Fruit fly (Drosophila melanogaster) whole organism, embryonic: ENCODE data around the gene Sf3b6.

Experiments
- Atf6 ChIP-seq: fragments of 200-800 bp; sonication (Bioruptor generic); IDR thresholded peaks from 2 replicates; pipeline ENCODE4 v1.3.6; 2022; ENCODE audit warnings: missing biosample characterization, missing genetic modification characterization
- Bteb2 ChIP-seq: fragments of 200-800 bp; sonication (Bioruptor generic); optimal IDR thresholded peaks from 2 replicates; lab custom pipeline; 2016; ENCODE audit warnings: missing biosample characterization, missing genetic modification characterization
- C15 ChIP-seq: fragments of 200-800 bp; sonication (Bioruptor generic); IDR thresholded peaks from 3 replicates; pipeline ENCODE4 v1.3.6; 2022; ENCODE audit warnings: missing biosample characterization, missing genetic modification characterization
- CG10209 ChIP-seq: fragments of 200-800 bp; sonication (Bioruptor generic); optimal IDR thresholded peaks from 3 replicates; lab custom pipeline; 2017; ENCODE audit warnings: missing biosample characterization, mild to moderate bottlenecking, missing genetic modification characterization, missing genetic modification reagents
- CG10979 ChIP-seq: fragments of 200-800 bp; sonication (Bioruptor generic); optimal IDR thresholded peaks from 2 replicates; lab custom pipeline; 2018; ENCODE audit warnings: missing biosample characterization, mild to moderate bottlenecking, missing genetic modification characterization, moderate library complexity
- CG11247 ChIP-seq: fragments of 200-800 bp; sonication (Bioruptor generic); IDR thresholded peaks from 2 replicates; pipeline ENCODE4 v1.3.6; 2022; ENCODE audit warnings: missing biosample characterization, missing genetic modification characterization
- CG12391 ChIP-seq: fragments of 200-800 bp; sonication (Bioruptor generic); optimal IDR thresholded peaks from 3 replicates; lab custom pipeline; 2018; ENCODE audit warnings: missing biosample characterization, mild to moderate bottlenecking, missing genetic modification characterization, moderate library complexity
- CG13775 ChIP-seq: fragments of 200-800 bp; sonication (Bioruptor generic); optimal IDR thresholded peaks from 3 replicates; lab custom pipeline; 2017; ENCODE audit warnings: missing biosample characterization, mild to moderate bottlenecking, missing genetic modification characterization
- CG17568 ChIP-seq: fragments of 200-800 bp; sonication (Bioruptor generic); optimal IDR thresholded peaks from 2 replicates; lab custom pipeline; 2018; ENCODE audit warnings: missing biosample characterization, mild to moderate bottlenecking, missing genetic modification characterization, moderate library complexity
- CG2199 ChIP-seq: fragments of 200-800 bp; sonication (Bioruptor generic); IDR thresholded peaks from 3 replicates; pipeline ENCODE4 v1.3.6; 2022; ENCODE audit warnings: missing biosample characterization, missing genetic modification characterization
- CG2712 ChIP-seq: fragments of 200-800 bp; optimal IDR thresholded peaks from 3 replicates; lab custom pipeline; 2019; ENCODE audit warnings: missing biosample characterization, mild to moderate bottlenecking, missing genetic modification characterization, moderate library complexity
- CG34376 ChIP-seq: fragments of 200-800 bp; sonication (Bioruptor generic); optimal IDR thresholded peaks from 2 replicates; lab custom pipeline; 2018; ENCODE audit warnings: missing biosample characterization, mild to moderate bottlenecking, missing genetic modification characterization
- CG3995 ChIP-seq: fragments of 200-800 bp; sonication (Bioruptor generic); optimal IDR thresholded peaks from 3 replicates; lab custom pipeline; 2016; ENCODE audit warnings: missing biosample characterization, missing genetic modification characterization
- CG6175 ChIP-seq: fragments of 200-800 bp; sonication (Bioruptor generic); IDR thresholded peaks from 3 replicates; pipeline ENCODE4 v1.3.6; 2022; ENCODE audit warnings: missing biosample characterization, missing genetic modification characterization
- CG6689 ChIP-seq: fragments of 200-800 bp; sonication (Bioruptor generic); IDR thresholded peaks from 2 replicates; pipeline ENCODE4 v1.3.6; 2022; ENCODE audit warnings: missing biosample characterization, missing genetic modification characterization
- CG7786 ChIP-seq: fragments of 200-800 bp; sonication (Bioruptor generic); optimal IDR thresholded peaks from 2 replicates; lab custom pipeline; 2016; ENCODE audit warnings: missing biosample characterization, missing genetic modification characterization
- CG7963 ChIP-seq: fragments of 200-800 bp; sonication (Bioruptor generic); IDR thresholded peaks from 3 replicates; pipeline ENCODE4 v1.3.6; 2022; ENCODE audit warnings: missing biosample characterization, missing genetic modification characterization; ENCODE audit not compliant: partially characterized antibody
- CG8359 ChIP-seq: fragments of 200-800 bp; sonication (Bioruptor generic); optimal IDR thresholded peaks from 2 replicates; lab custom pipeline; 2017; ENCODE audit warnings: missing biosample characterization, mild to moderate bottlenecking, missing genetic modification characterization, borderline replicate concordance
- Chrac-16 ChIP-seq: fragments of 200-800 bp; sonication (Bioruptor generic); optimal IDR thresholded peaks from 3 replicates; lab custom pipeline; 2016; ENCODE audit warnings: missing biosample characterization, missing genetic modification characterization
- D ChIP-seq, 2 experiments: fragments of 200-800 bp in 1 of 2; fragments of >200 bp in 1 of 2; sonication (Bioruptor generic) in 1 of 2; optimal IDR thresholded peaks; 2 replicates in 1 of 2; 3 replicates in 1 of 2; lab custom pipeline; 2017; ENCODE audit warnings: mild to moderate bottlenecking in 1 of 2, missing biosample characterization in 1 of 2, missing genetic modification characterization in 1 of 2, missing genetic modification reagents in 1 of 2
- GATAe ChIP-seq: fragments of 200-800 bp; sonication (Bioruptor generic); conservative IDR thresholded peaks from 2 replicates; pipeline ENCODE4 v1.3.6; 2022; ENCODE audit warnings: missing biosample characterization, missing genetic modification characterization
- Lhr ChIP-seq: fragments of 200-800 bp; sonication (Bioruptor generic); optimal IDR thresholded peaks from 3 replicates; lab custom pipeline; 2017; ENCODE audit warnings: mild to moderate bottlenecking, missing biosample characterization, missing genetic modification reagents, missing genetic modification characterization
- NC2β ChIP-seq: fragments of 200-800 bp; sonication (Bioruptor generic); optimal IDR thresholded peaks from 2 replicates; lab custom pipeline; 2016; ENCODE audit warnings: missing biosample characterization, missing genetic modification characterization
- Scr ChIP-seq: fragments of 200-800 bp; sonication (Bioruptor generic); IDR thresholded peaks from 2 replicates; pipeline ENCODE4 v1.3.6; 2022; ENCODE audit warnings: missing biosample characterization, missing genetic modification characterization; ENCODE audit not compliant: partially characterized antibody
- Ssrp ChIP-seq: fragments of 200-800 bp; sonication (Bioruptor generic); optimal IDR thresholded peaks from 2 replicates; lab custom pipeline; 2018; ENCODE audit warnings: missing biosample characterization, mild to moderate bottlenecking, missing genetic modification characterization, moderate library complexity
- Usf ChIP-seq: fragments of 200-800 bp; sonication (Bioruptor generic); optimal IDR thresholded peaks from 2 replicates; lab custom pipeline; 2017; ENCODE audit warnings: missing genotype, missing biosample characterization, missing genetic modification characterization
- Xbp1 ChIP-seq: fragments of 200-800 bp; sonication (Bioruptor generic); optimal IDR thresholded peaks from 3 replicates; lab custom pipeline; 2016; ENCODE audit warnings: missing biosample characterization, mild to moderate bottlenecking, missing genetic modification characterization
- Xrp1 ChIP-seq: fragments of 200-800 bp; sonication (Bioruptor generic); IDR thresholded peaks from 2 replicates; pipeline ENCODE4 v1.3.6; 2022; ENCODE audit warnings: missing biosample characterization, missing genetic modification characterization
- ab ChIP-seq: fragments of 200-800 bp; sonication (Bioruptor generic); optimal IDR thresholded peaks from 2 replicates; lab custom pipeline; 2016; ENCODE audit warnings: missing biosample characterization, missing genetic modification characterization
- al ChIP-seq: fragments of 200-800 bp; sonication (Bioruptor generic); IDR thresholded peaks from 2 replicates; pipeline ENCODE4 v1.3.6; 2022; ENCODE audit warnings: missing biosample characterization, missing genetic modification characterization
- crol ChIP-seq: fragments of 200-800 bp; sonication (Bioruptor generic); IDR thresholded peaks from 2 replicates; pipeline ENCODE4 v1.3.6; 2022; ENCODE audit warnings: missing biosample characterization, missing genetic modification characterization
- crp ChIP-seq, 2 experiments: fragments of 200-800 bp; sonication (Bioruptor generic); optimal IDR thresholded peaks; 2 replicates in 1 of 2; 3 replicates in 1 of 2; lab custom pipeline; 2017; ENCODE audit warnings: missing biosample characterization in 2 of 2, missing genetic modification characterization in 2 of 2, mild to moderate bottlenecking in 1 of 2, moderate library complexity in 1 of 2
- cwo ChIP-seq: fragments of 200-800 bp; sonication (Bioruptor generic); optimal IDR thresholded peaks from 3 replicates; lab custom pipeline; 2017; ENCODE audit warnings: missing biosample characterization, missing genetic modification characterization, mild to moderate bottlenecking, moderate library complexity, missing genetic modification reagents
- emc ChIP-seq: fragments of 200-800 bp; sonication (Bioruptor generic); optimal IDR thresholded peaks from 2 replicates; lab custom pipeline; 2016; ENCODE audit warnings: missing biosample characterization, missing genetic modification characterization
- en ChIP-seq: fragments of 200-800 bp; sonication (Bioruptor generic); optimal IDR thresholded peaks from 2 replicates; lab custom pipeline; 2016; ENCODE audit warnings: missing biosample characterization, missing genetic modification characterization
- exex ChIP-seq: fragments of 200-800 bp; sonication (Bioruptor generic); optimal IDR thresholded peaks from 4 replicates; lab custom pipeline; 2018; ENCODE audit warnings: missing biosample characterization, mild to moderate bottlenecking, missing genetic modification characterization, moderate library complexity
- gsb-n ChIP-seq: fragments of 200-800 bp; sonication (Bioruptor generic); optimal IDR thresholded peaks from 3 replicates; lab custom pipeline; 2018; ENCODE audit warnings: missing biosample characterization, mild to moderate bottlenecking, missing genetic modification characterization
- jigr1 ChIP-seq: fragments of 200-800 bp; sonication (Bioruptor generic); IDR thresholded peaks from 3 replicates; pipeline ENCODE4 v1.3.6; 2022; ENCODE audit warnings: missing biosample characterization, missing genetic modification characterization
- jumu ChIP-seq: fragments of 200-800 bp; sonication (Bioruptor generic); optimal IDR thresholded peaks from 3 replicates; lab custom pipeline; 2016; ENCODE audit warnings: missing biosample characterization, missing genetic modification characterization
- nmo ChIP-seq: fragments of 200-800 bp; sonication (Bioruptor generic); optimal IDR thresholded peaks from 2 replicates; lab custom pipeline; 2018; ENCODE audit warnings: missing biosample characterization, mild to moderate bottlenecking, missing genetic modification characterization, moderate library complexity
- slou ChIP-seq: fragments of 200-800 bp; sonication (Bioruptor generic); optimal IDR thresholded peaks from 3 replicates; lab custom pipeline; 2016; ENCODE audit warnings: missing biosample characterization, missing genetic modification characterization
- so ChIP-seq: fragments of 200-800 bp; sonication (Bioruptor generic); IDR thresholded peaks from 3 replicates; pipeline ENCODE4 v1.3.6; 2022; ENCODE audit warnings: missing biosample characterization, missing genetic modification characterization
- yki ChIP-seq: fragments of >200 bp; optimal IDR thresholded peaks from 3 replicates; lab custom pipeline; 2018
- zf30C ChIP-seq: fragments of 200-800 bp; sonication (Bioruptor generic); optimal IDR thresholded peaks from 3 replicates; lab custom pipeline; 2018; ENCODE audit warnings: missing biosample characterization, mild to moderate bottlenecking, missing genetic modification characterization

Sf3b6 gene

dm6 chr3L:6188995-6189927, 3.7 kb downstream of the Sf3b6 start, which contains the start of the genes D19A and CG7386 (continued):
- TF ChIP-seq ab (GFP tag; lab: Kevin White, UChicago), result peak; percentile 52
- TF ChIP-seq CG3995 (GFP tag; lab: Kevin White, UChicago), result no peak
- TF ChIP-seq exex (tag; lab: Kevin White, UChicago), result no peak

- TF ChIP-seq Scr (GFP tag; lab: Robert Waterston, UW), result peak; percentile 53; the same call in 1 of the 2 replicates
- peak; percentile 91 for TF ChIP-seq Atf6
- peak; percentile 31 for TF ChIP-seq emc
- TF ChIP-seq Lhr, result peak; percentile 63
- 0 out of 3 replicates have a peak, but pooled peaks have one; percentile 24 for TF ChIP-seq jigr1 (GFP tag; lab: Robert Waterston, UW)
- peak; percentile 81 for TF ChIP-seq Ssrp (tag; lab: Kevin White, UChicago)
- TF ChIP-seq Usf, result peak; percentile 72
- TF ChIP-seq al, result peak; percentile 83
- TF ChIP-seq CG2712 (tag; lab: Kevin White, UChicago), result peak; percentile 91
- peak; percentile 92 for TF ChIP-seq CG12391
- no peak for TF ChIP-seq CG17568
- TF ChIP-seq CG7963 (GFP tag; lab: Robert Waterston, UW), result peak; percentile 45; the same call in 1 of the 3 replicates
- TF ChIP-seq so (GFP tag; lab: Robert Waterston, UW), result peak; percentile 81
- peak; percentile 95 for TF ChIP-seq Xrp1
- peak; percentile 91 for TF ChIP-seq Chrac-16 (GFP tag; lab: Kevin White, UChicago)
- no peak for TF ChIP-seq yki (lab: Kevin White, UChicago)
- TF ChIP-seq nmo, result peak; percentile 78
- TF ChIP-seq C15, result peak; percentile 89
- peak; percentile 81 for TF ChIP-seq cwo
- peak; percentile 78 for TF ChIP-seq Bteb2 (GFP tag; lab: Kevin White, UChicago)
- peak; percentile 86; the same call in 2 of the 3 replicates for TF ChIP-seq CG6175
- peak; percentile 25 for TF ChIP-seq CG8359 (GFP tag; lab: Kevin White, UChicago)
- peak; percentile 33 for TF ChIP-seq en
- peak; percentile 95 for TF ChIP-seq CG11247 (GFP tag; lab: Robert Waterston, UW)
- peak; percentile 89 for TF ChIP-seq jumu
- TF ChIP-seq crol (GFP tag; lab: Robert Waterston, UW), result peak; percentile 34; the same call in 1 of the 2 replicates
- peak; percentile 84 for TF ChIP-seq CG7786 (GFP tag; lab: Kevin White, UChicago)
- TF ChIP-seq GATAe (GFP tag; lab: Robert Waterston, UW), result no peak; the same call in 1 of the 2 replicates
- TF ChIP-seq zf30C (GFP tag; lab: Kevin White, UChicago), result peak; percentile 25
- peak; percentile 86 for TF ChIP-seq CG10979 (tag; lab: Kevin White, UChicago)
- TF ChIP-seq gsb-n (tag; lab: Kevin White, UChicago), result peak; percentile 82
- TF ChIP-seq CG6689 (GFP tag; lab: Robert Waterston, UW), result peak; percentile 84
- peak; percentile 91 for TF ChIP-seq CG10209 (GFP tag; lab: Kevin White, UChicago)
- TF ChIP-seq crp (GFP tag; optimal IDR thresholded peaks at IDR 0.05; lab: Kevin White, UChicago), result peak in 1 of 2 experiments; percentile 38
- TF ChIP-seq NC2β, result peak; percentile 78
- TF ChIP-seq CG2199, result peak; percentile 82
- peak; percentile 94 for TF ChIP-seq Xbp1 (GFP tag; lab: Kevin White, UChicago)
- peak; percentile 69 for TF ChIP-seq CG34376 (GFP tag; lab: Kevin White, UChicago)
- TF ChIP-seq CG13775 (GFP tag; lab: Kevin White, UChicago), result peak; percentile 89
- TF ChIP-seq D (optimal IDR thresholded peaks at IDR 0.05; lab: Kevin White, UChicago), result peak; percentile 82
- peak; percentile 80 for TF ChIP-seq D (GFP tag; optimal IDR thresholded peaks at IDR 0.05; lab: Kevin White, UChicago)
- TF ChIP-seq slou (GFP tag; lab: Kevin White, UChicago), result peak; percentile 59
Observed at dm6 chr3L:6184884-6185438, 8.0 kb downstream of the Sf3b6 start, which contains the start of the genes D19B and CG43293. D19B (minus strand) TSS chr3L:6184920. CG43293 (plus strand) TSS chr3L:6185189.
